Worm (Caenorhabditis elegans): ENCODE measurements around the gene inos-1.

- TF ChIP-seq elt-3 (tag; optimal IDR thresholded peaks at IDR 0.05), result no peak
- no peak for TF ChIP-seq elt-2 (tag; optimal IDR thresholded peaks at IDR 0.05)
- no peak for TF ChIP-seq skn-1 (tag; optimal IDR thresholded peaks at IDR 0.05)
- TF ChIP-seq nfya-1 (tag; optimal IDR thresholded peaks at IDR 0.05; ENCODE audit: insufficient read depth), result no peak
- no peak for TF ChIP-seq nhr-11 (tag; optimal IDR thresholded peaks at IDR 0.05)
- no peak for TF ChIP-seq unc-39 (tag; optimal IDR thresholded peaks at IDR 0.05)
- TF ChIP-seq lin-39 (tag; optimal IDR thresholded peaks at IDR 0.05), result no peak
Observed at ce11 chrII:11714728-11715127, 14.6 kb upstream of the inos-1 start.

All from whole organism, L3 larva.